Fruit fly (Drosophila melanogaster): ENCODE measurements around the gene Der-1.

DNA sequence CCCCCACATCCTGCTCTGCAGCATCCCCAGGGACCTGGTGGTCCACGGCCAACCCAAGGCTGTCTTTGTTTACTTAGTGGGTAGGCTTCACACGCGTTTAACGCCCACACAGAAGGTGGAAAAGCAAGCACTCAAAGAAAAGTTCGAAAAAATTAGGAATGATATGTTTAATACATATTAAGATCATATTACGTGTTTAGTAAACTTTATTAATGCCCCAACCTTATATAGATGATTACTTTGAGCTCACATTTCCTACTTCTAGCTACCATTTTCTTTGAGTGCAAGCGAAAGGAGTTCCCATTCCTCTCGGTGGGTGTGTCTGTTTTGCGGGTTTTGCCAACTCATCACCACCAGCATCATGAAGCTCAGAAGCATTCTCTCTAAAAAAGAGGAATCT, 14.3 kb upstream of the Der-1 start:
- TF ChIP-seq tai (GFP tag; optimal IDR thresholded peaks at IDR 0.05) = no peak
- TF ChIP-seq jim (GFP tag; optimal IDR thresholded peaks at IDR 0.05) = no peak
- TF ChIP-seq sv (GFP tag; optimal IDR thresholded peaks at IDR 0.05) = no peak
- TF ChIP-seq Myc (optimal IDR thresholded peaks at IDR 0.05) = no peak
- TF ChIP-seq dmrt93B (GFP tag; optimal IDR thresholded peaks at IDR 0.05) = no peak
- no peak for TF ChIP-seq brk (GFP tag; optimal IDR thresholded peaks at IDR 0.05)

All from whole organism, wandering third instar larva.